Worm (Caenorhabditis elegans) whole organism, late embryonic: ENCODE results near the gene Y43F8B.18.

Source experiments
- C08G9.2 ChIP-seq: sonication (generic microtip); optimal IDR thresholded peaks from 2 replicates; lab custom pipeline; 2016; ENCODE audit warnings: mild to moderate bottlenecking, missing genetic modification characterization, moderate library complexity, missing compliant biosample characterization
- K02D7.2 ChIP-seq: sonication (generic microtip); optimal IDR thresholded peaks from 2 replicates; lab custom pipeline; 2017; ENCODE audit warnings: mild to moderate bottlenecking, missing genetic modification characterization, missing compliant biosample characterization
- K09A11.1 ChIP-seq: sonication (generic microtip); optimal IDR thresholded peaks from 2 replicates; lab custom pipeline; 2017; ENCODE audit warnings: antibody characterized with exemption, mild to moderate bottlenecking, missing genetic modification characterization, missing compliant biosample characterization; ENCODE audit not compliant: insufficient read depth
- T23F11.4 ChIP-seq: fragments of 200-800 bp; sonication (Bioruptor generic); optimal IDR thresholded peaks from 2 replicates; lab custom pipeline; 2018; ENCODE audit warnings: mild to moderate bottlenecking, missing genetic modification characterization, missing compliant biosample characterization
- Y22D7AL.16 ChIP-seq: sonication (generic microtip); optimal IDR thresholded peaks from 2 replicates; lab custom pipeline; 2016; ENCODE audit warnings: missing genetic modification characterization, missing compliant biosample characterization
- ahr-1 ChIP-seq: sonication (generic microtip); optimal IDR thresholded peaks from 2 replicates; lab custom pipeline; 2016; ENCODE audit warnings: missing genetic modification characterization, missing compliant biosample characterization
- ama-1 ChIP-seq: fragments of 150-350 bp; optimal IDR thresholded peaks from 2 replicates; lab custom pipeline; 2014
- ceh-18 ChIP-seq: sonication (generic microtip); optimal IDR thresholded peaks from 2 replicates; lab custom pipeline; 2016; ENCODE audit warnings: missing genetic modification characterization, missing compliant biosample characterization
- ceh-2 ChIP-seq: sonication (generic microtip); optimal IDR thresholded peaks from 2 replicates; lab custom pipeline; 2016; ENCODE audit warnings: missing genotype, missing genetic modification characterization, missing compliant biosample characterization
- ceh-22 ChIP-seq: sonication (generic microtip); optimal IDR thresholded peaks from 2 replicates; lab custom pipeline; 2017; ENCODE audit warnings: missing biosample characterization, missing genetic modification characterization
- ceh-24 ChIP-seq: sonication (generic microtip); optimal IDR thresholded peaks from 2 replicates; lab custom pipeline; 2016; ENCODE audit warnings: mild to moderate bottlenecking, missing genetic modification characterization, missing compliant biosample characterization
- ceh-31 ChIP-seq: sonication (generic microtip); optimal IDR thresholded peaks from 2 replicates; lab custom pipeline; 2016; ENCODE audit warnings: missing genetic modification characterization, missing compliant biosample characterization
- ceh-48 ChIP-seq: sonication (generic microtip); optimal IDR thresholded peaks from 2 replicates; lab custom pipeline; 2016; ENCODE audit warnings: missing genetic modification characterization, inconsistent platforms, missing compliant biosample characterization
- ceh-6 ChIP-seq: fragments of 200-800 bp; sonication (Bioruptor generic); optimal IDR thresholded peaks from 2 replicates; lab custom pipeline; 2018; ENCODE audit warnings: mild to moderate bottlenecking, missing genetic modification characterization, missing compliant biosample characterization
- che-1 ChIP-seq: sonication (generic microtip); optimal IDR thresholded peaks from 2 replicates; lab custom pipeline; 2016; ENCODE audit warnings: mild to moderate bottlenecking, missing genetic modification characterization, missing compliant biosample characterization
- dmd-4 ChIP-seq: sonication (generic microtip); optimal IDR thresholded peaks from 2 replicates; lab custom pipeline; 2016; ENCODE audit warnings: borderline replicate concordance, missing genetic modification characterization, missing compliant biosample characterization
- dve-1 ChIP-seq: sonication (generic microtip); optimal IDR thresholded peaks from 2 replicates; lab custom pipeline; 2017; ENCODE audit warnings: antibody characterized with exemption, mild to moderate bottlenecking, missing genetic modification characterization, missing compliant biosample characterization
- fkh-10 ChIP-seq: fragments of 150-350 bp; optimal IDR thresholded peaks from 2 replicates; lab custom pipeline; 2014; ENCODE audit warnings: missing biosample characterization, missing genetic modification reagents, missing genetic modification characterization
- hlh-13 ChIP-seq: fragments of 200-800 bp; sonication (Bioruptor generic); optimal IDR thresholded peaks from 2 replicates; lab custom pipeline; 2018; ENCODE audit warnings: mild to moderate bottlenecking, missing genetic modification characterization, missing compliant biosample characterization
- hlh-15 ChIP-seq: sonication (generic microtip); optimal IDR thresholded peaks from 2 replicates; lab custom pipeline; 2016; ENCODE audit warnings: missing genetic modification characterization, missing compliant biosample characterization
- hlh-30 ChIP-seq: sonication (generic microtip); optimal IDR thresholded peaks from 2 replicates; lab custom pipeline; 2017; ENCODE audit warnings: antibody characterized with exemption, missing genetic modification characterization, missing compliant biosample characterization; ENCODE audit not compliant: insufficient read depth
- lim-6 ChIP-seq: sonication (generic microtip); optimal IDR thresholded peaks from 2 replicates; lab custom pipeline; 2016; ENCODE audit warnings: missing genetic modification characterization, missing compliant biosample characterization
- nhr-232 ChIP-seq: sonication (generic microtip); optimal IDR thresholded peaks from 2 replicates; lab custom pipeline; 2016; ENCODE audit warnings: missing genetic modification characterization, missing compliant biosample characterization
- npax-4 ChIP-seq: sonication (generic microtip); optimal IDR thresholded peaks from 2 replicates; lab custom pipeline; 2016; ENCODE audit warnings: missing genetic modification characterization, missing compliant biosample characterization
- odd-2 ChIP-seq: sonication (generic microtip); optimal IDR thresholded peaks from 2 replicates; lab custom pipeline; 2017; ENCODE audit warnings: antibody characterized with exemption, mild to moderate bottlenecking, missing genetic modification characterization, missing compliant biosample characterization
- pax-1 ChIP-seq: fragments of 150-350 bp; optimal IDR thresholded peaks from 2 replicates; lab custom pipeline; 2014; ENCODE audit warnings: missing biosample characterization, missing genetic modification characterization
- pha-4 ChIP-seq: fragments of 150-350 bp; optimal IDR thresholded peaks from 2 replicates; lab custom pipeline; 2018; ENCODE audit warnings: missing biosample characterization, missing genetic modification reagents, missing genetic modification characterization
- pqm-1 ChIP-seq: sonication (generic microtip); optimal IDR thresholded peaks from 2 replicates; lab custom pipeline; 2016; ENCODE audit warnings: missing genetic modification characterization, missing compliant biosample characterization
- pros-1 ChIP-seq: fragments of 150-350 bp; optimal IDR thresholded peaks from 2 replicates; lab custom pipeline; 2014; ENCODE audit warnings: missing biosample characterization, missing genetic modification reagents, missing genetic modification characterization
- rnt-1 ChIP-seq: sonication (generic microtip); optimal IDR thresholded peaks from 2 replicates; lab custom pipeline; 2016; ENCODE audit warnings: missing genetic modification characterization, missing compliant biosample characterization
- sdc-2 ChIP-seq: sonication (generic microtip); optimal IDR thresholded peaks from 2 replicates; lab custom pipeline; 2016; ENCODE audit warnings: missing genotype, missing genetic modification characterization, missing compliant biosample characterization
- syd-9 ChIP-seq: sonication (generic microtip); optimal IDR thresholded peaks from 2 replicates; lab custom pipeline; 2016; ENCODE audit warnings: mild to moderate bottlenecking, missing genetic modification characterization, moderate library complexity, missing compliant biosample characterization
- tbx-7 ChIP-seq: sonication (generic microtip); optimal IDR thresholded peaks from 2 replicates; lab custom pipeline; 2016; ENCODE audit warnings: missing genotype, missing genetic modification characterization, missing compliant biosample characterization
- ttx-3 ChIP-seq: sonication (generic microtip); optimal IDR thresholded peaks from 2 replicates; lab custom pipeline; 2016; ENCODE audit warnings: missing genetic modification reagents, missing genetic modification characterization, missing compliant biosample characterization
- unc-86 ChIP-seq: sonication (generic microtip); optimal IDR thresholded peaks from 2 replicates; lab custom pipeline; 2016; ENCODE audit warnings: missing genetic modification characterization, missing compliant biosample characterization
- ztf-16 ChIP-seq: sonication (generic microtip); optimal IDR thresholded peaks from 2 replicates; lab custom pipeline; 2017; ENCODE audit warnings: missing genetic modification characterization, missing compliant biosample characterization

The Y43F8B.18 gene

ce11 chrV:19477852-19478251 lies 7.9 kb upstream of the Y43F8B.18 start, which contains the start of gene Y43F8B.9:
Gene Y43F8B.9 (plus strand): TSS chrV:19478152.
- TF ChIP-seq sdc-2 (tag; lab: Kevin White, UChicago) = no peak
- TF ChIP-seq nhr-232 (tag; lab: Kevin White, UChicago) = no peak
- no peak for TF ChIP-seq K09A11.1 (tag; lab: Kevin White, UChicago)
- no peak for TF ChIP-seq ceh-24
- TF ChIP-seq ceh-2 = no peak
- TF ChIP-seq pqm-1 = no peak
- TF ChIP-seq syd-9 = no peak
- no peak for TF ChIP-seq lim-6 (tag; lab: Kevin White, UChicago)
- TF ChIP-seq K02D7.2 (tag; lab: Kevin White, UChicago) = no peak
- no peak for TF ChIP-seq ceh-6 (GFP tag; lab: Kevin White, UChicago)

- TF ChIP-seq sdc-2 (tag; lab: Kevin White, UChicago) (no peak), hlh-30 (tag; lab: Kevin White, UChicago) (no peak), syd-9 (no peak), che-1 (tag; lab: Kevin White, UChicago) (no peak), nhr-232 (tag; lab: Kevin White, UChicago) (no peak), npax-4 (no peak), pros-1 (tag; lab: Kevin White, UChicago) (no peak), hlh-13 (GFP tag; lab: Kevin White, UChicago) (no peak), ceh-2 (no peak), pax-1 (no peak), ceh-48 (tag; lab: Kevin White, UChicago) (no peak), ceh-6 (GFP tag; lab: Kevin White, UChicago) (no peak), ceh-22 (tag; lab: Kevin White, UChicago) (no peak), rnt-1 (no peak), C08G9.2 (tag; lab: Kevin White, UChicago) (no peak), T23F11.4 (no peak), pha-4 (no peak), dmd-4 (tag; lab: Kevin White, UChicago) (no peak), hlh-15 (tag; lab: Kevin White, UChicago) (no peak), fkh-10 (no peak)
- TF ChIP-seq, all 69 proteins: peak for 0
Observed at ce11 chrV:19482535-19482934, 3.3 kb upstream of the Y43F8B.18 start, which contains the start of gene Y43F8B.22. Gene Y43F8B.22 (plus strand): TSS chrV:19482835.

ce11 chrV:19484507-19484906 lies 1.3 kb upstream of the Y43F8B.18 start, which contains the start of gene Y43F8B.17:
Gene Y43F8B.17 (plus strand): TSS chrV:19484721.
- TF ChIP-seq pros-1 (tag; lab: Kevin White, UChicago) (no peak), K09A11.1 (tag; lab: Kevin White, UChicago) (no peak), ztf-16 (tag; lab: Kevin White, UChicago) (no peak)

- no peak for TF ChIP-seq ahr-1 (tag; lab: Kevin White, UChicago)
- no peak for TF ChIP-seq ttx-3 (tag; lab: Kevin White, UChicago)
- TF ChIP-seq odd-2 (tag; lab: Kevin White, UChicago) = no peak
- no peak for TF ChIP-seq pqm-1
- no peak for TF ChIP-seq tbx-7 (tag; lab: Kevin White, UChicago)
- TF ChIP-seq dve-1 (tag; lab: Kevin White, UChicago) = no peak
- TF ChIP-seq ceh-18 (tag; lab: Kevin White, UChicago) = no peak
- TF ChIP-seq ama-1 = no peak
- no peak for TF ChIP-seq unc-86 (tag; lab: Kevin White, UChicago)
- no peak for TF ChIP-seq Y22D7AL.16
- TF ChIP-seq ceh-31 (tag; lab: Kevin White, UChicago) = no peak
- no peak for TF ChIP-seq lim-6 (tag; lab: Kevin White, UChicago)
Observed at ce11 chrV:19485261-19485660, 529 bp upstream of the Y43F8B.18 start, which contains the start of gene Y43F8B.28. Gene Y43F8B.28 (plus strand): TSS chrV:19485319.
